Worm (Caenorhabditis elegans) whole organism, L2 larva: Measurements from ENCODE around the gene srw-83.

Source experiments
- elt-3 ChIP-seq: sonication (generic microtip); optimal IDR thresholded peaks from 2 replicates; lab custom pipeline; 2017; ENCODE audit warnings: missing biosample characterization, missing genetic modification characterization
- peb-1 ChIP-seq: fragments of 150-350 bp; optimal IDR thresholded peaks from 2 replicates; lab custom pipeline; 2014; ENCODE audit warnings: missing biosample characterization, missing genetic modification characterization
- skn-1 ChIP-seq: sonication (generic microtip); optimal IDR thresholded peaks from 2 replicates; lab custom pipeline; 2017; ENCODE audit warnings: missing biosample characterization, missing genetic modification characterization
- unc-62 ChIP-seq: fragments of 150-350 bp; optimal IDR thresholded peaks from 2 replicates; lab custom pipeline; 2014; ENCODE audit warnings: missing biosample characterization, missing genetic modification reagents, missing genetic modification characterization

- TF ChIP-seq skn-1 = no peak
- no peak for TF ChIP-seq unc-62 (GFP tag; lab: Kevin White, UChicago)
- no peak for TF ChIP-seq peb-1 (tag; lab: Kevin White, UChicago)
- TF ChIP-seq elt-3 (tag; lab: Kevin White, UChicago) = no peak
Observed at ce11 chrV:18473415-18473814, 47.0 kb downstream of the srw-83 start, which contains the start of gene srh-182.
